Fruit fly (Drosophila melanogaster): ENCODE results near the gene fabp.

fabp gene

dm6 chr3R:11568873-11569450 is 2.1 kb upstream of the fabp start, which contains the start of gene Mrp4 (continued):
- TF ChIP-seq CG11695 (GFP tag; IDR thresholded peaks at IDR 0.05), result 0 out of 3 replicates have a peak, but pooled peaks have one; percentile 34
- no peak for TF ChIP-seq CG13775 (GFP tag; optimal IDR thresholded peaks at IDR 0.05)
- TF ChIP-seq trh (GFP tag; optimal IDR thresholded peaks at IDR 0.05), result no peak
- peak; percentile 71 for TF ChIP-seq vvl (GFP tag; IDR thresholded peaks at IDR 0.05)
- TF ChIP-seq CG32772 (GFP tag; IDR thresholded peaks at IDR 0.05), result no peak
- TF ChIP-seq p53 (GFP tag; optimal IDR thresholded peaks at IDR 0.05), result no peak
- TF ChIP-seq CG12219 (GFP tag; optimal IDR thresholded peaks at IDR 0.05), result peak; percentile 64
- no peak for TF ChIP-seq Hsf (GFP tag; optimal IDR thresholded peaks at IDR 0.05)
- peak; percentile 34 for TF ChIP-seq CG1792 (GFP tag; optimal IDR thresholded peaks at IDR 0.05)
- TF ChIP-seq CG6683 (GFP tag; optimal IDR thresholded peaks at IDR 0.05), result no peak
- no peak for TF ChIP-seq CG31388 (GFP tag; optimal IDR thresholded peaks at IDR 0.05)
- peak; percentile 41; the same call in 1 of the 2 replicates for TF ChIP-seq Rfx (GFP tag; IDR thresholded peaks at IDR 0.05)
- TF ChIP-seq Mrtf (GFP tag; IDR thresholded peaks at IDR 0.05), result no peak
- TF ChIP-seq Antp (GFP tag; optimal IDR thresholded peaks at IDR 0.05), result no peak
- peak; percentile 20 for TF ChIP-seq CG15269 (tag; optimal IDR thresholded peaks at IDR 0.05)
- no peak for TF ChIP-seq CG30403 (GFP tag; optimal IDR thresholded peaks at IDR 0.05)
- TF ChIP-seq danr (GFP tag; IDR thresholded peaks at IDR 0.05), result no peak
- peak; percentile 85 for TF ChIP-seq ci (GFP tag; IDR thresholded peaks at IDR 0.05)
- TF ChIP-seq Hr51 (GFP tag; optimal IDR thresholded peaks at IDR 0.05), result peak; percentile 24 to 33
- TF ChIP-seq Dfd (GFP tag; optimal IDR thresholded peaks at IDR 0.05), result no peak
- TF ChIP-seq Doc2 (GFP tag; IDR thresholded peaks at IDR 0.05), result no peak
- no peak for TF ChIP-seq Bteb2 (GFP tag; optimal IDR thresholded peaks at IDR 0.05)
- TF ChIP-seq so (GFP tag; IDR thresholded peaks at IDR 0.05), result no peak; the same call in 1 of the 3 replicates
- peak; percentile 63; the same call in 1 of the 2 replicates for TF ChIP-seq Xrp1 (GFP tag; IDR thresholded peaks at IDR 0.05)
- TF ChIP-seq Opbp (GFP tag; IDR thresholded peaks at IDR 0.05; ENCODE audit: partially characterized antibody), result peak; percentile 61
- TF ChIP-seq al (GFP tag; IDR thresholded peaks at IDR 0.05), result no peak
- peak; percentile 69; the same call in 1 of the 2 replicates for TF ChIP-seq Drgx (GFP tag; IDR thresholded peaks at IDR 0.05)
- peak; percentile 12 for TF ChIP-seq gro (GFP tag; optimal IDR thresholded peaks at IDR 0.05)
- TF ChIP-seq tna (GFP tag; IDR thresholded peaks at IDR 0.05; ENCODE audit: partially characterized antibody), result peak; percentile 48; the same call in 1 of the 2 replicates
- TF ChIP-seq wor (GFP tag; IDR thresholded peaks at IDR 0.05), result no peak
- no peak for TF ChIP-seq Oaz (GFP tag; IDR thresholded peaks at IDR 0.05)
- no peak for TF ChIP-seq Blimp-1 (GFP tag; optimal IDR thresholded peaks at IDR 0.05)
- TF ChIP-seq NFAT (GFP tag; IDR thresholded peaks at IDR 0.05), result peak; percentile 81
- no peak for TF ChIP-seq CG8359 (GFP tag; optimal IDR thresholded peaks at IDR 0.05; ENCODE audit: borderline replicate concordance)
- TF ChIP-seq CG4707 (GFP tag; optimal IDR thresholded peaks at IDR 0.05), result no peak
- TF ChIP-seq nerfin-2 (GFP tag; IDR thresholded peaks at IDR 0.05; ENCODE audit: partially characterized antibody), result no peak
- TF ChIP-seq HLH4C (GFP tag; IDR thresholded peaks at IDR 0.05; ENCODE audit: partially characterized antibody), result peak; percentile 56; the same call in 2 of the 3 replicates
- no peak for TF ChIP-seq aop (GFP tag; IDR thresholded peaks at IDR 0.05)
- TF ChIP-seq eve (GFP tag; optimal IDR thresholded peaks at IDR 0.05), result no peak
- peak; percentile 58; the same call in 1 of the 3 replicates for TF ChIP-seq sr (GFP tag; IDR thresholded peaks at IDR 0.05)
- TF ChIP-seq schlank (tag; optimal IDR thresholded peaks at IDR 0.05), result peak; percentile 28
- peak; percentile 55; the same call in 1 of the 2 replicates for TF ChIP-seq Taf1 (GFP tag; IDR thresholded peaks at IDR 0.05)
- peak; percentile 93; the same call in 3 of the 4 replicates for TF ChIP-seq chinmo (GFP tag; IDR thresholded peaks at IDR 0.05; ENCODE audit: partially characterized antibody)
- TF ChIP-seq CG3726 (GFP tag; IDR thresholded peaks at IDR 0.05), result no peak; the same call in 2 of the 3 replicates
- TF ChIP-seq disco-r (GFP tag; optimal IDR thresholded peaks at IDR 0.05), result peak; percentile 50
- TF ChIP-seq jing (GFP tag; optimal IDR thresholded peaks at IDR 0.05), result no peak
- TF ChIP-seq D19B (GFP tag; optimal IDR thresholded peaks at IDR 0.05), result no peak
- peak; percentile 65; the same call in 1 of the 2 replicates for TF ChIP-seq rib (GFP tag; IDR thresholded peaks at IDR 0.05)
- TF ChIP-seq CG12769 (tag; optimal IDR thresholded peaks at IDR 0.05), result peak; percentile 70
- TF ChIP-seq da (GFP tag; optimal IDR thresholded peaks at IDR 0.05), result no peak
